Fruit fly (Drosophila melanogaster): Measurements from ENCODE around the gene laf.

laf gene

DNA sequence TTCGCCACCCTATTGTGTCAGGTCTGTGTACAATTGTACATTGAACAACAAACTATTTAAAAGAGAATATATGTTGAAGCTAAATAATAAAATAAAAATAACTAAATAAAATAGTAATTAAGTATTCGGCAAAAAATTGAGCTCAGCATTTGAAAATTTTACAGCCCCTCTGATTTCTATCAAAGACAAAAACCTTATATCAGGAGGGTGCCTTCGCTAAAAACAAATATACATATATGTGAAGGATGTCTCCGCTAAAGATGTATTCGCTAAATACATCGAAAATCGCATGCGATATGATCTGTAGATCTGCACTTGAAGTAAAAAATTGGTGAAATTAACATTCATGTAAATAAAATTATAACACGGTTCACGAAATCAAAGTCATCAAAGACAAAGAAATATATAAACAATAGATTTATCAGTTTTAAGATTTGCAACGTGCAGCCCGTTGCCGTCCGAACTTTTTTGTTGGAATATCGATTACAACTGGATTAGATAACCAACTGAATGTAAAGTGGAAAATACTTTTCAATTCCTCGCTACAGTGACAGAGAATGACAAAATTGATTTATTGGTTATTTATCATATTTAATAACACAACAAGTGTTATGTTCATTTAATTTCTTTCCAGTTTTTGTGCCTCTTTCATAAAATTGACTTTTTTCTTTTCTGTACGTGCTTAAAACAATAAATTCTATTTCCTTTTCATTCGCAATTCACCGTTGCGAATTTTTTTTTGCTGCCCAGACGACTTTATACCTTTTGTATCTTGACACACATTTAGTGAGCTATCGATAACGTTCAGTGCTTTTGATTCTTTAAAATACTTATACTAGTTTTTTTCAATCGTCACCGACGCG is 27.7 kb upstream of the laf start, which contains the start of gene Gnf1:
Gnf1 (plus strand) TSS at position 859 of the 863 bp plus-strand sequence.
- no peak for TF ChIP-seq CG17359 (tag; optimal IDR thresholded peaks at IDR 0.05)
- TF ChIP-seq run (tag; optimal IDR thresholded peaks at IDR 0.05) = no peak
- no peak for TF ChIP-seq CG1647 (GFP tag; optimal IDR thresholded peaks at IDR 0.05)
- no peak for TF ChIP-seq CG6254 (GFP tag; optimal IDR thresholded peaks at IDR 0.05)
- no peak for TF ChIP-seq CG6854 (GFP tag; optimal IDR thresholded peaks at IDR 0.05)
- TF ChIP-seq B-H2 (GFP tag; optimal IDR thresholded peaks at IDR 0.05) = no peak
- no peak for TF ChIP-seq bigmax (GFP tag; optimal IDR thresholded peaks at IDR 0.05)
- no peak for TF ChIP-seq Optix (GFP tag; IDR thresholded peaks at IDR 0.05)
- TF ChIP-seq cg (GFP tag; optimal IDR thresholded peaks at IDR 0.05) = no peak
- no peak for TF ChIP-seq CG31388 (GFP tag; optimal IDR thresholded peaks at IDR 0.05)
- no peak for TF ChIP-seq CG2889 (GFP tag; IDR thresholded peaks at IDR 0.05)
- peak; percentile 55 for TF ChIP-seq Dp (GFP tag; optimal IDR thresholded peaks at IDR 0.05)
- TF ChIP-seq HmgD (GFP tag; optimal IDR thresholded peaks at IDR 0.05) = peak; percentile 38
- no peak for TF ChIP-seq Blimp-1 (GFP tag; optimal IDR thresholded peaks at IDR 0.05)
- TF ChIP-seq Scr (GFP tag; IDR thresholded peaks at IDR 0.05; ENCODE audit: partially characterized antibody) = peak; percentile 60
- no peak for TF ChIP-seq HLH3B (GFP tag; IDR thresholded peaks at IDR 0.05)
- peak; percentile 4 for TF ChIP-seq gsb-n (tag; optimal IDR thresholded peaks at IDR 0.05)
- TF ChIP-seq HHEX (GFP tag; optimal IDR thresholded peaks at IDR 0.05) = no peak
- no peak for TF ChIP-seq chm (GFP tag; IDR thresholded peaks at IDR 0.05)
- TF ChIP-seq CG15514 (GFP tag; optimal IDR thresholded peaks at IDR 0.05) = no peak
- TF ChIP-seq gfzf (GFP tag; optimal IDR thresholded peaks at IDR 0.05) = peak; percentile 86
- TF ChIP-seq fd96Cb (tag; optimal IDR thresholded peaks at IDR 0.05) = no peak
- no peak for TF ChIP-seq ab (GFP tag; optimal IDR thresholded peaks at IDR 0.05)
- TF ChIP-seq CG17912 (GFP tag; optimal IDR thresholded peaks at IDR 0.05) = no peak
- TF ChIP-seq tgo (GFP tag; IDR thresholded peaks at IDR 0.05) = no peak
- TF ChIP-seq gro (GFP tag; optimal IDR thresholded peaks at IDR 0.05) = no peak
- TF ChIP-seq phol (tag; optimal IDR thresholded peaks at IDR 0.05) = no peak
- peak; percentile 50 for TF ChIP-seq Hmr (GFP tag; optimal IDR thresholded peaks at IDR 0.05)
- no peak for TF ChIP-seq dmrt99B (tag; optimal IDR thresholded peaks at IDR 0.05)
- TF ChIP-seq croc (GFP tag; conservative IDR thresholded peaks at IDR 0.05) = no peak
- TF ChIP-seq CG18262 (tag; optimal IDR thresholded peaks at IDR 0.05) = no peak
- TF ChIP-seq CG18476 (GFP tag; optimal IDR thresholded peaks at IDR 0.05) = no peak
- TF ChIP-seq MESR4 (GFP tag; optimal IDR thresholded peaks at IDR 0.05) = no peak
- no peak for TF ChIP-seq CG31224 (GFP tag; IDR thresholded peaks at IDR 0.05)
- TF ChIP-seq kah (GFP tag; optimal IDR thresholded peaks at IDR 0.05) = no peak
- no peak for TF ChIP-seq ara (GFP tag; IDR thresholded peaks at IDR 0.05)
- TF ChIP-seq her (GFP tag; optimal IDR thresholded peaks at IDR 0.05) = no peak
- TF ChIP-seq aop (GFP tag; IDR thresholded peaks at IDR 0.05) = no peak
- peak; percentile 97 for TF ChIP-seq pita (GFP tag; optimal IDR thresholded peaks at IDR 0.05)
- no peak for TF ChIP-seq ham (GFP tag; IDR thresholded peaks at IDR 0.05)
- TF ChIP-seq gce (GFP tag; IDR thresholded peaks at IDR 0.05) = no peak
- TF ChIP-seq bbx (GFP tag; IDR thresholded peaks at IDR 0.05; ENCODE audit: partially characterized antibody) = peak; percentile 57; the same call in 1 of the 2 replicates
- no peak for TF ChIP-seq dan (GFP tag; IDR thresholded peaks at IDR 0.05)
- no peak for TF ChIP-seq chif (GFP tag; optimal IDR thresholded peaks at IDR 0.05)
- TF ChIP-seq ranshi (GFP tag; IDR thresholded peaks at IDR 0.05) = no peak
- TF ChIP-seq pnt (GFP tag; optimal IDR thresholded peaks at IDR 0.05) = no peak
- TF ChIP-seq tin (GFP tag; optimal IDR thresholded peaks at IDR 0.05) = no peak
- no peak for TF ChIP-seq jing (GFP tag; optimal IDR thresholded peaks at IDR 0.05)
- no peak for TF ChIP-seq toy (GFP tag; IDR thresholded peaks at IDR 0.05)

All from whole organism, embryonic.